Worm (Caenorhabditis elegans) whole organism, L4/young adult: Measurements from ENCODE around the gene nhr-163.

Experiments
- W03F9.2 ChIP-seq: fragments of 150-350 bp; optimal IDR thresholded peaks from 2 replicates; lab custom pipeline; 2014; ENCODE audit warnings: missing biosample characterization, missing genetic modification characterization
- dao-5 ChIP-seq: sonication (generic microtip); optimal IDR thresholded peaks from 2 replicates; lab custom pipeline; 2016; ENCODE audit warnings: missing genotype, missing genetic modification characterization, moderate library complexity, missing compliant biosample characterization
- him-1 ChIP-seq: sonication (generic microtip); optimal IDR thresholded peaks from 2 replicates; lab custom pipeline; 2016; ENCODE audit warnings: missing genotype, missing genetic modification reagents, missing genetic modification characterization, missing compliant biosample characterization

The nhr-163 gene

DNA sequence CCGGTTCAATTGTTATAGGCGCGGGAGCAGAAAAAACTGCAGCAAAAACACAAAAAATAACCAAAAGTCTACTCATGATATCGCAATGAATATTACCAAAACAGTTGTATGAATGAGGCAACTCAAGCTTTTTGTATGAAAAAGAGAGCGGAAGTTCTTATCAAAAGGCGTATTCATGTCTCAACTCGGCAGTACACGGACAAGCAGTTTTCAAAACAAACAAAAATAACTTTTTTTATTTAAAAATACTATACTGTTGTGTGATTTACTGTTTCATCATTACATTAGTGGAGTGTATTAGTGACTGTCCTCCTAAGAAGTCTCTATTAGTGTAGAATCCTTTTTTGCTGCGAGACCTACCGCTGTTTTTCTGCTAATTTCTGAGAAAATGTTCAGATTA is 38.4 kb downstream of the nhr-163 start, which contains the start of gene Y57E12B.4:
TSS of gene Y57E12B.4 (minus strand) at position 101 of the 400 bp plus-strand sequence.
- TF ChIP-seq W03F9.2 (no peak), dao-5 (no peak), him-1 (tag; lab: Kevin White, UChicago) (no peak)

DNA sequence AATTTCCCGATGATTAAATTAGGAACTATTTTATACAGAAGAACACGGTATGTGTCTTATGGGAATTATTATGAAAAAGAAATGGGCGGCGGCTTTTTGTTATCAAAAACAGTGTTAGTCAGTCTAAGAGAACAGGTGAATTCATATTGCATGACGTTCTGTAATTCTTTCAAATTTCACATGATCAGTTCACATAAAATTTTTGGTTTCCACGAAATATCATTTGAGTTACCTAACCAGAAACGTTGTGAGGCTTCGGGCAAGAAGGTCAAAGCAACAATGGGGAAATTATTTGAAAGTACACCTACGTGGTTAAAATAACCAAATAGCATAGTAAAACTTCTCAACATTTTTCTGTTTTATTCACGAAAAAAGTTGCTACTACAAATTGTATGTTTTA is 50.0 kb downstream of the nhr-163 start, which contains the start of gene Y57E12B.10:
TSS of gene Y57E12B.10 (minus strand) at position 101 of the 400 bp plus-strand sequence.
- TF ChIP-seq dao-5, result no peak
- TF ChIP-seq him-1 (tag; lab: Kevin White, UChicago), result no peak
- TF ChIP-seq W03F9.2, result no peak

DNA sequence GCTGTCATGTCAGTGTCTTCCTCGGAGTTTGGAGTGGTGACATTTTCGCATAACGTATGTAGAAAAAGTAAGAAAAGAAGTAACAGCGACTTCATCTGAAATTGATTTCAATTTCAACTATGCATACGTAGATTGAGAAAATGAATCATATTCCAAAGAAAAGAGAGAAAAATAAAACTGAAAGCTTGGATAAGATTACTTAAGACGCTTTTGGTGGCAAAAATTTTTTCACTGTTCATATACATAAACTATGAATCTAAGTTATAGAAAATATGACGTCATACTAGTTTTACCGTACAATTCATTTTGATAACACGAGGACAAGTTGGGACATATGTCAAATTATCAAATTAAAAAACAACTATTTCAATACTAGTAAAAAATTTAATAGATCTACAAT is 51.6 kb downstream of the nhr-163 start, which contains the start of gene lipl-6:
TSS of gene lipl-6 (minus strand) at position 101 of the 400 bp plus-strand sequence.
- TF ChIP-seq him-1 (tag; lab: Kevin White, UChicago) (no peak), W03F9.2 (no peak), dao-5 (no peak)
